Fruit fly (Drosophila melanogaster) whole organism, pupa: Measurements from ENCODE around the gene CG13671.

ENCODE experiments used
- CG10348 ChIP-seq: fragments of 200-800 bp; sonication (Bioruptor generic); IDR thresholded peaks from 2 replicates; pipeline ENCODE4 v1.3.6; 2022; ENCODE audit warnings: missing biosample characterization, missing genetic modification characterization
- CG14655 ChIP-seq: fragments of 200-800 bp; sonication (Bioruptor generic); optimal IDR thresholded peaks from 3 replicates; lab custom pipeline; 2017; ENCODE audit warnings: mild to moderate bottlenecking, missing biosample characterization, missing genetic modification reagents, missing genetic modification characterization
- CG15710 ChIP-seq: fragments of 200-800 bp; sonication (Bioruptor generic); optimal IDR thresholded peaks from 2 replicates; lab custom pipeline; 2018; ENCODE audit warnings: missing biosample characterization, mild to moderate bottlenecking, missing genetic modification characterization, moderate library complexity
- EcR ChIP-seq: fragments of 200-800 bp; sonication (Bioruptor generic); optimal IDR thresholded peaks from 3 replicates; lab custom pipeline; 2019; ENCODE audit warnings: missing biosample characterization, missing genetic modification characterization, mild to moderate bottlenecking, moderate library complexity, missing genetic modification reagents
- Snoo ChIP-seq: fragments of 200-800 bp; sonication (Bioruptor generic); optimal IDR thresholded peaks from 3 replicates; lab custom pipeline; 2017; ENCODE audit warnings: missing biosample characterization, mild to moderate bottlenecking, missing genetic modification characterization, inconsistent platforms

- no peak for TF ChIP-seq Snoo (tag; lab: Kevin White, UChicago)
- no peak for TF ChIP-seq CG10348 (GFP tag; lab: Robert Waterston, UW)
- TF ChIP-seq EcR (GFP tag; lab: Kevin White, UChicago): no peak
- no peak for TF ChIP-seq CG14655 (GFP tag; lab: Kevin White, UChicago)
- no peak for TF ChIP-seq CG15710
Observed at dm6 chr3L:8314788-8315140, 14.9 kb downstream of the CG13671 start.
